Fruit fly (Drosophila melanogaster): ENCODE measurements around the gene EMC4.

EMC4 gene

dm6 chr3L:22870378-22870777 is 2.3 kb upstream of the EMC4 start:
- TF ChIP-seq pzg (GFP tag; optimal IDR thresholded peaks at IDR 0.05) (no peak), kay (GFP tag; optimal IDR thresholded peaks at IDR 0.05) (peak; percentile 63), Lhr (GFP tag; optimal IDR thresholded peaks at IDR 0.05) (no peak), HmgZ (tag; optimal IDR thresholded peaks at IDR 0.05) (peak; percentile 5), onecut (GFP tag; IDR thresholded peaks at IDR 0.05) (peak; percentile 85), exex (tag; optimal IDR thresholded peaks at IDR 0.05) (peak; percentile 16), cwo (GFP tag; optimal IDR thresholded peaks at IDR 0.05) (peak; percentile 92), Hey (tag; optimal IDR thresholded peaks at IDR 0.05) (peak; percentile 21), gce (GFP tag; IDR thresholded peaks at IDR 0.05) (0 out of 3 replicates have a peak, but pooled peaks have one; percentile 4), CG3407 (GFP tag; optimal IDR thresholded peaks at IDR 0.05) (no peak), sug (tag; optimal IDR thresholded peaks at IDR 0.05) (peak; percentile 47), Pdp1 (GFP tag; optimal IDR thresholded peaks at IDR 0.05) (peak in 1 of 2 experiments; percentile 64), GATAe (GFP tag; conservative IDR thresholded peaks at IDR 0.05) (peak; percentile 64; the same call in 1 of the 2 replicates), CG2116 (GFP tag; optimal IDR thresholded peaks at IDR 0.05) (no peak), crol (GFP tag; IDR thresholded peaks at IDR 0.05) (peak; percentile 79)

- TF ChIP-seq CG15073 (GFP tag; optimal IDR thresholded peaks at IDR 0.05), result no peak
- peak; percentile 61 for TF ChIP-seq Nf-YC (tag; optimal IDR thresholded peaks at IDR 0.05)
- peak; percentile 22 for TF ChIP-seq bab2 (GFP tag; optimal IDR thresholded peaks at IDR 0.05)
- TF ChIP-seq pfk (GFP tag; optimal IDR thresholded peaks at IDR 0.05), result no peak
- TF ChIP-seq CG12104 (GFP tag; optimal IDR thresholded peaks at IDR 0.05), result no peak
- no peak for TF ChIP-seq Atf-2 (GFP tag; optimal IDR thresholded peaks at IDR 0.05)
- TF ChIP-seq CG7963 (GFP tag; IDR thresholded peaks at IDR 0.05; ENCODE audit: partially characterized antibody), result no peak
- TF ChIP-seq wdn (GFP tag; IDR thresholded peaks at IDR 0.05), result peak; percentile 44
- TF ChIP-seq knrl (GFP tag; IDR thresholded peaks at IDR 0.05; ENCODE audit: partially characterized antibody), result peak; percentile 30; the same call in 1 of the 3 replicates
- TF ChIP-seq chm (GFP tag; IDR thresholded peaks at IDR 0.05), result no peak
- no peak for TF ChIP-seq CG18764 (GFP tag; optimal IDR thresholded peaks at IDR 0.05)
- peak; percentile 23 for TF ChIP-seq CG2875 (GFP tag; optimal IDR thresholded peaks at IDR 0.05)
- TF ChIP-seq nerfin-1 (tag; optimal IDR thresholded peaks at IDR 0.05), result peak; percentile 55
- peak; percentile 74 for TF ChIP-seq CG17385 (GFP tag; optimal IDR thresholded peaks at IDR 0.05)
- peak; percentile 68 for TF ChIP-seq HHEX (GFP tag; optimal IDR thresholded peaks at IDR 0.05)
- no peak for TF ChIP-seq MBD-R2 (GFP tag; IDR thresholded peaks at IDR 0.05)
- TF ChIP-seq Rfx (GFP tag; IDR thresholded peaks at IDR 0.05), result peak; percentile 73
- TF ChIP-seq CG16863 (GFP tag; optimal IDR thresholded peaks at IDR 0.05), result peak; percentile 27
- TF ChIP-seq NFAT (GFP tag; IDR thresholded peaks at IDR 0.05), result peak; percentile 19; the same call in 1 of the 2 replicates
- no peak for TF ChIP-seq tna (GFP tag; IDR thresholded peaks at IDR 0.05; ENCODE audit: partially characterized antibody)
- no peak for TF ChIP-seq usp (GFP tag; optimal IDR thresholded peaks at IDR 0.05)
- TF ChIP-seq Med (GFP tag), result peak; percentile 56
- TF ChIP-seq CG15601 (tag; optimal IDR thresholded peaks at IDR 0.05), result no peak
- TF ChIP-seq psq (GFP tag; optimal IDR thresholded peaks at IDR 0.05), result peak; percentile 11
- peak; percentile 70 for TF ChIP-seq CG3847 (GFP tag; IDR thresholded peaks at IDR 0.05)
- peak; percentile 7 to 69 for TF ChIP-seq dpn (GFP tag; optimal IDR thresholded peaks at IDR 0.05)
- TF ChIP-seq stwl (tag; optimal IDR thresholded peaks at IDR 0.05), result no peak
- TF ChIP-seq dmrt11E (tag; optimal IDR thresholded peaks at IDR 0.05), result peak; percentile 2
- peak; percentile 45 for TF ChIP-seq H2.0 (GFP tag; IDR thresholded peaks at IDR 0.05)
- TF ChIP-seq CG8478 (optimal IDR thresholded peaks at IDR 0.05), result no peak
- TF ChIP-seq CG10654 (GFP tag; optimal IDR thresholded peaks at IDR 0.05), result peak; percentile 43
- TF ChIP-seq dysf (GFP tag; IDR thresholded peaks at IDR 0.05), result peak; percentile 73
- TF ChIP-seq CG10274 (GFP tag; optimal IDR thresholded peaks at IDR 0.05), result no peak
- TF ChIP-seq dan (GFP tag; IDR thresholded peaks at IDR 0.05), result no peak
- TF ChIP-seq kay (GFP tag; optimal IDR thresholded peaks at IDR 0.05), result peak; percentile 71
- TF ChIP-seq jumu (GFP tag; optimal IDR thresholded peaks at IDR 0.05), result no peak
- peak; percentile 53 for TF ChIP-seq Hsf (GFP tag; optimal IDR thresholded peaks at IDR 0.05)
Measured at dm6 chr3L:22865061-22865418, 3.0 kb downstream of the EMC4 start.
